Worm (Caenorhabditis elegans) whole organism, L4 larva: ENCODE data around the gene B0554.2.

Experiments used
- F44E2.7 ChIP-seq: fragments of 200-800 bp; sonication (Bioruptor generic); IDR thresholded peaks from 2 replicates; pipeline ENCODE4 v2.1.2; 2022; ENCODE audit warnings: missing genetic modification characterization, missing compliant biosample characterization
- T20F7.1 ChIP-seq: fragments of 200-800 bp; sonication (Bioruptor generic); optimal IDR thresholded peaks from 2 replicates; lab custom pipeline; 2018; ENCODE audit warnings: mild to moderate bottlenecking, missing genetic modification characterization, missing compliant biosample characterization
- Y75B8A.6 ChIP-seq: fragments of 200-800 bp; sonication (Bioruptor generic); IDR thresholded peaks from 2 replicates; pipeline ENCODE4 v1.3.6; 2022; ENCODE audit warnings: missing genetic modification reagents, missing genetic modification characterization, missing compliant biosample characterization
- aha-1 ChIP-seq: fragments of 150-350 bp; peaks from one replicate; lab custom pipeline; 2014; ENCODE audit warnings: missing biosample characterization, missing genetic modification characterization
- arid-1 ChIP-seq: fragments of 200-800 bp; sonication (Bioruptor generic); conservative IDR thresholded peaks from 2 replicates; pipeline ENCODE4 v1.3.6; 2022; ENCODE audit warnings: missing genetic modification reagents, missing genetic modification characterization, missing compliant biosample characterization
- ceh-28 ChIP-seq: fragments of 150-350 bp; optimal IDR thresholded peaks from 2 replicates; lab custom pipeline; 2014; ENCODE audit warnings: missing biosample characterization, missing genetic modification reagents, missing genetic modification characterization
- daf-12 ChIP-seq: fragments of 150-350 bp; optimal IDR thresholded peaks from 2 replicates; lab custom pipeline; 2014; ENCODE audit warnings: missing biosample characterization, missing genetic modification reagents, missing genetic modification characterization
- daf-16 ChIP-seq, 3 experiments: sonication (generic microtip); optimal IDR thresholded peaks; 2 replicates each; lab custom pipeline; 2016 to 2017; ENCODE audit warnings: missing genetic modification characterization in 3 of 3, missing genetic modification reagents in 3 of 3, mild to moderate bottlenecking in 2 of 3, missing compliant biosample characterization in 2 of 3, missing biosample characterization in 1 of 3, moderate library complexity in 1 of 3
- dmd-6 ChIP-seq: fragments of 200-800 bp; sonication (Bioruptor generic); IDR thresholded peaks from 2 replicates; pipeline ENCODE4 v1.3.6; 2022; ENCODE audit warnings: missing genetic modification reagents, missing genetic modification characterization, missing compliant biosample characterization
- dve-1 ChIP-seq: sonication (generic microtip); optimal IDR thresholded peaks from 2 replicates; lab custom pipeline; 2017; ENCODE audit warnings: antibody characterized with exemption, mild to moderate bottlenecking, missing genetic modification characterization, missing compliant biosample characterization; ENCODE audit not compliant: insufficient read depth
- hlh-11 ChIP-seq: fragments of 200-800 bp; sonication (Bioruptor generic); optimal IDR thresholded peaks from 2 replicates; lab custom pipeline; 2018; ENCODE audit warnings: mild to moderate bottlenecking, missing genetic modification characterization, missing compliant biosample characterization
- lin-13 ChIP-seq: fragments of 150-350 bp; optimal IDR thresholded peaks from 2 replicates; lab custom pipeline; 2014; ENCODE audit warnings: missing biosample characterization, missing genetic modification reagents, missing genetic modification characterization
- lin-29 ChIP-seq: fragments of 200-800 bp; sonication (Bioruptor generic); IDR thresholded peaks from 2 replicates; pipeline ENCODE4 v1.3.6; 2022; ENCODE audit warnings: missing genetic modification reagents, missing genetic modification characterization, missing compliant biosample characterization
- lin-39 ChIP-seq: fragments of 150-350 bp; optimal IDR thresholded peaks from 2 replicates; lab custom pipeline; 2014; ENCODE audit warnings: missing biosample characterization, missing genetic modification reagents, missing genetic modification characterization
- lir-3 ChIP-seq: sonication (generic microtip); optimal IDR thresholded peaks from 2 replicates; lab custom pipeline; 2016; ENCODE audit warnings: mild to moderate bottlenecking, missing genetic modification characterization, missing compliant biosample characterization
- nhr-28 ChIP-seq: fragments of 150-350 bp; optimal IDR thresholded peaks from 2 replicates; lab custom pipeline; 2014; ENCODE audit warnings: missing biosample characterization, missing genetic modification characterization
- nhr-6 ChIP-seq: fragments of 150-350 bp; optimal IDR thresholded peaks from 2 replicates; lab custom pipeline; 2014; ENCODE audit warnings: missing biosample characterization, missing genetic modification characterization
- nhr-77 ChIP-seq: fragments of 150-350 bp; optimal IDR thresholded peaks from 2 replicates; lab custom pipeline; 2014; ENCODE audit warnings: missing biosample characterization, missing genetic modification characterization
- pha-4 ChIP-seq, 2 experiments: fragments of 150-350 bp in 1 of 2; fragments of 200-800 bp in 1 of 2; sonication (Bioruptor generic) in 1 of 2; IDR thresholded peaks in 1 of 2; optimal IDR thresholded peaks in 1 of 2; 2 replicates each; pipeline versions ENCODE4 v1.3.6 to Lab custom; 2014 to 2022; ENCODE audit warnings: missing genetic modification characterization in 2 of 2, missing genetic modification reagents in 2 of 2, missing biosample characterization in 1 of 2, missing compliant biosample characterization in 1 of 2
- php-3 ChIP-seq: fragments of 200-800 bp; sonication (Bioruptor generic); IDR thresholded peaks from 2 replicates; pipeline ENCODE4 v1.3.6; 2022; ENCODE audit warnings: missing genetic modification reagents, missing genetic modification characterization, missing compliant biosample characterization
- pqm-1 ChIP-seq: sonication (generic microtip); optimal IDR thresholded peaks from 2 replicates; lab custom pipeline; 2017; ENCODE audit warnings: missing biosample characterization, missing genetic modification characterization
- rbr-2 ChIP-seq: sonication (generic microtip); optimal IDR thresholded peaks from 2 replicates; lab custom pipeline; 2016; ENCODE audit warnings: missing genotype, missing genetic modification characterization, missing compliant biosample characterization
- set-16 ChIP-seq: fragments of 200-800 bp; sonication (Bioruptor generic); IDR thresholded peaks from 2 replicates; pipeline ENCODE4 v1.3.6; 2022; ENCODE audit warnings: missing genetic modification reagents, missing genetic modification characterization, missing compliant biosample characterization
- skn-1 ChIP-seq: fragments of 150-350 bp; optimal IDR thresholded peaks from 2 replicates; lab custom pipeline; 2014; ENCODE audit warnings: missing biosample characterization, missing genetic modification characterization
- spr-3 ChIP-seq: fragments of 200-800 bp; sonication (Bioruptor generic); optimal IDR thresholded peaks from 2 replicates; lab custom pipeline; 2018; ENCODE audit warnings: mild to moderate bottlenecking, missing genetic modification characterization, missing compliant biosample characterization
- unc-39 ChIP-seq: sonication (generic microtip); optimal IDR thresholded peaks from 2 replicates; lab custom pipeline; 2017; ENCODE audit warnings: missing biosample characterization, missing genetic modification characterization
- unc-62 ChIP-seq, 3 experiments: fragments of 150-350 bp in 1 of 3; sonication (generic microtip); optimal IDR thresholded peaks in 2 of 3; peaks in 1 of 3; 1 replicate in 1 of 3; 2 replicates in 2 of 3; lab custom pipeline; 2014 to 2017; ENCODE audit warnings: missing biosample characterization in 3 of 3, missing genetic modification characterization in 3 of 3, missing genetic modification reagents in 3 of 3, missing genotype in 1 of 3
- vab-7 ChIP-seq: fragments of 200-800 bp; sonication (Bioruptor generic); IDR thresholded peaks from 2 replicates; pipeline ENCODE4 v1.3.6; 2022; ENCODE audit warnings: missing genetic modification reagents, missing genetic modification characterization, missing compliant biosample characterization
- zip-11 ChIP-seq: fragments of 200-800 bp; sonication (Bioruptor generic); IDR thresholded peaks from 2 replicates; pipeline ENCODE4 v1.3.6; 2022; ENCODE audit warnings: missing genetic modification characterization, missing compliant biosample characterization

The B0554.2 gene

ce11 chrV:446988-447387 lies 13.0 kb downstream of the B0554.2 start:
- TF ChIP-seq F44E2.7 (0 out of 2 replicates have a peak, but pooled peaks have one; percentile 9), nhr-77 (tag; lab: Kevin White, UChicago) (no peak), aha-1 (no peak), set-16 (GFP tag; lab: Robert Waterston, UW) (peak; percentile 58), unc-62 (GFP tag; optimal IDR thresholded peaks at IDR 0.05 in 1 of 2; lab: Kevin White, UChicago) (peak in 1 of 2 experiments; percentile 27), unc-62 (tag; optimal IDR thresholded peaks at IDR 0.05; lab: Kevin White, UChicago) (no peak)
- TF ChIP-seq, all 104 proteins: peak for 3

- TF ChIP-seq daf-16 (GFP tag; optimal IDR thresholded peaks at IDR 0.05; lab: Kevin White, UChicago) (no peak), daf-16 (tag; optimal IDR thresholded peaks at IDR 0.05; lab: Kevin White, UChicago) (no peak)
These were observed 15.1 kb downstream of the B0554.2 start, which contains the start of gene srh-35 for ce11 chrV:449130-449529. Gene srh-35, minus strand, starts transcription at chrV:449230.

- TF ChIP-seq lir-3 (no peak), unc-39 (tag; lab: Kevin White, UChicago) (no peak), T20F7.1 (GFP tag; lab: Kevin White, UChicago) (no peak), dmd-6 (GFP tag; lab: Robert Waterston, UW) (peak; percentile 76), lin-13 (GFP tag; lab: Kevin White, UChicago) (no peak), nhr-6 (peak; percentile 11), php-3 (no peak), spr-3 (no peak), lin-29 (GFP tag; lab: Robert Waterston, UW) (no peak), arid-1 (GFP tag; lab: Robert Waterston, UW) (no peak), lin-39 (no peak), skn-1 (tag; lab: Kevin White, UChicago) (no peak), set-16 (GFP tag; lab: Robert Waterston, UW) (no peak), Y75B8A.6 (GFP tag; lab: Robert Waterston, UW) (no peak), ceh-28 (tag; lab: Kevin White, UChicago) (no peak), pqm-1 (tag; lab: Kevin White, UChicago) (peak; percentile 48), daf-12 (tag; lab: Kevin White, UChicago) (no peak), daf-16 (GFP tag; optimal IDR thresholded peaks at IDR 0.05; lab: Kevin White, UChicago) (no peak), daf-16 (tag; optimal IDR thresholded peaks at IDR 0.05; lab: Kevin White, UChicago) (peak; percentile 47), nhr-28 (tag; lab: Kevin White, UChicago) (peak; percentile 69), aha-1 (peak; percentile 94), rbr-2 (tag; lab: Kevin White, UChicago) (no peak), pha-4 (GFP tag; IDR thresholded peaks at IDR 0.05; lab: Robert Waterston, UW) (no peak), pha-4 (tag; optimal IDR thresholded peaks at IDR 0.05; lab: Kevin White, UChicago) (no peak), vab-7 (GFP tag; lab: Robert Waterston, UW) (no peak), dve-1 (no peak), hlh-11 (tag; lab: Kevin White, UChicago) (peak; percentile 45)
- TF ChIP-seq, all 104 proteins: peak for 7
These were observed 15.7 kb downstream of the B0554.2 start, which contains the start of gene M02H5.8 for ce11 chrV:449685-450084. Gene M02H5.8, plus strand, starts transcription at chrV:449981.

- peak; percentile 5 for TF ChIP-seq dve-1
- TF ChIP-seq daf-16 (GFP tag; optimal IDR thresholded peaks at IDR 0.05; lab: Kevin White, UChicago) = no peak
- peak; percentile 67 for TF ChIP-seq daf-16 (tag; optimal IDR thresholded peaks at IDR 0.05; lab: Kevin White, UChicago)
- 0 out of 2 replicates have a peak, but pooled peaks have one; percentile 21 for TF ChIP-seq php-3
- TF ChIP-seq zip-11 (GFP tag; lab: Robert Waterston, UW) = no peak
- peak in 1 of 2 experiments; percentile 25 for TF ChIP-seq unc-62 (GFP tag; optimal IDR thresholded peaks at IDR 0.05 in 1 of 2; lab: Kevin White, UChicago)
- no peak for TF ChIP-seq unc-62 (tag; optimal IDR thresholded peaks at IDR 0.05; lab: Kevin White, UChicago)
- peak; percentile 46 for TF ChIP-seq nhr-28 (tag; lab: Kevin White, UChicago)
These were observed 16.9 kb downstream of the B0554.2 start, which contains the start of gene nhr-123 for ce11 chrV:450757-451501. Gene nhr-123, plus strand, starts transcription at chrV:451451.

- TF ChIP-seq aha-1 = peak; percentile 53
- no peak for TF ChIP-seq hlh-11 (tag; lab: Kevin White, UChicago)
These were observed 19.6 kb downstream of the B0554.2 start, which contains the start of gene nhr-98 for ce11 chrV:453569-453968. Gene nhr-98, plus strand, starts transcription at chrV:453869.
